Worm (Caenorhabditis elegans) whole organism, L4/young adult: ENCODE results near the gene srh-8.

Source experiments
- W03F9.2 ChIP-seq: fragments of 150-350 bp; optimal IDR thresholded peaks from 2 replicates; lab custom pipeline; 2014; ENCODE audit warnings: missing biosample characterization, missing genetic modification characterization
- dao-5 ChIP-seq: sonication (generic microtip); optimal IDR thresholded peaks from 2 replicates; lab custom pipeline; 2016; ENCODE audit warnings: missing genotype, missing genetic modification characterization, moderate library complexity, missing compliant biosample characterization
- him-1 ChIP-seq: sonication (generic microtip); optimal IDR thresholded peaks from 2 replicates; lab custom pipeline; 2016; ENCODE audit warnings: missing genotype, missing genetic modification reagents, missing genetic modification characterization, missing compliant biosample characterization

Gene srh-8

ce11 chrV:4056203-4056602, 50.9 kb downstream of the srh-8 start:
- TF ChIP-seq W03F9.2 (tag; lab: Kevin White, UChicago) (no peak), dao-5 (tag; lab: Kevin White, UChicago) (no peak), him-1 (tag; lab: Kevin White, UChicago) (no peak)
